Fruit fly (Drosophila melanogaster) whole organism, embryonic: ENCODE measurements around the gene CG9166.
A peak's percentile ranks its signal among the peaks of the same experiment; 100 is the strongest.

Experiments used
- CG11247 ChIP-seq: fragments of 200-800 bp; sonication (Bioruptor generic); IDR thresholded peaks from 2 replicates; pipeline ENCODE4 v1.3.6; 2022; ENCODE audit warnings: missing biosample characterization, missing genetic modification characterization
- CG12071 ChIP-seq: fragments of 200-800 bp; sonication (Bioruptor generic); optimal IDR thresholded peaks from 3 replicates; lab custom pipeline; 2018; ENCODE audit warnings: missing biosample characterization, mild to moderate bottlenecking, missing genetic modification characterization
- CG13296 ChIP-seq: fragments of 200-800 bp; sonication (Bioruptor generic); optimal IDR thresholded peaks from 3 replicates; lab custom pipeline; 2018; ENCODE audit warnings: missing biosample characterization, mild to moderate bottlenecking, missing genetic modification characterization
- CG14441 ChIP-seq: fragments of 200-800 bp; sonication (Bioruptor generic); IDR thresholded peaks from 2 replicates; pipeline ENCODE4 v1.3.6; 2022; ENCODE audit warnings: missing biosample characterization, missing genetic modification characterization
- CG15479 ChIP-seq: fragments of 200-800 bp; sonication (Bioruptor generic); optimal IDR thresholded peaks from 3 replicates; lab custom pipeline; 2019; ENCODE audit warnings: missing biosample characterization, mild to moderate bottlenecking, missing genetic modification characterization, moderate library complexity
- CG17385 ChIP-seq: fragments of 200-800 bp; sonication (Bioruptor generic); optimal IDR thresholded peaks from 3 replicates; lab custom pipeline; 2018; ENCODE audit warnings: missing biosample characterization, mild to moderate bottlenecking, missing genetic modification characterization
- CG17568 ChIP-seq: fragments of 200-800 bp; sonication (Bioruptor generic); optimal IDR thresholded peaks from 2 replicates; lab custom pipeline; 2018; ENCODE audit warnings: missing biosample characterization, mild to moderate bottlenecking, missing genetic modification characterization, moderate library complexity
- CG2889 ChIP-seq: fragments of 200-800 bp; sonication (Bioruptor generic); IDR thresholded peaks from 3 replicates; pipeline ENCODE4 v1.3.6; 2022; ENCODE audit warnings: missing biosample characterization, missing genetic modification characterization
- CG3065 ChIP-seq: fragments of 200-800 bp; sonication (Bioruptor generic); optimal IDR thresholded peaks from 2 replicates; lab custom pipeline; 2016; ENCODE audit warnings: missing biosample characterization, missing genetic modification characterization
- CG3281 ChIP-seq: fragments of 200-800 bp; sonication (Bioruptor generic); optimal IDR thresholded peaks from 3 replicates; lab custom pipeline; 2017; ENCODE audit warnings: missing biosample characterization, mild to moderate bottlenecking, missing genetic modification characterization
- CG34376 ChIP-seq: fragments of 200-800 bp; sonication (Bioruptor generic); optimal IDR thresholded peaks from 2 replicates; lab custom pipeline; 2018; ENCODE audit warnings: missing biosample characterization, mild to moderate bottlenecking, missing genetic modification characterization
- CG7745 ChIP-seq: fragments of 200-800 bp; sonication (Bioruptor generic); optimal IDR thresholded peaks from 2 replicates; lab custom pipeline; 2018; ENCODE audit warnings: missing biosample characterization, mild to moderate bottlenecking, missing genetic modification characterization, moderate library complexity
- CG8290 ChIP-seq, 3 experiments: fragments of 200-800 bp; sonication (Bioruptor generic); optimal IDR thresholded peaks; 2 replicates each; lab custom pipeline; 2016 to 2019; ENCODE audit warnings: missing biosample characterization in 3 of 3, missing genetic modification characterization in 3 of 3, mild to moderate bottlenecking in 2 of 3, moderate library complexity in 1 of 3
- CG8388 ChIP-seq: fragments of 200-800 bp; sonication (Bioruptor generic); optimal IDR thresholded peaks from 2 replicates; lab custom pipeline; 2019; ENCODE audit warnings: missing biosample characterization, mild to moderate bottlenecking, missing genetic modification characterization, moderate library complexity
- CG8924 ChIP-seq: fragments of 200-800 bp; optimal IDR thresholded peaks from 3 replicates; lab custom pipeline; 2019; ENCODE audit warnings: missing biosample characterization, mild to moderate bottlenecking, missing genetic modification characterization, moderate library complexity
- CG9215 ChIP-seq: fragments of 200-800 bp; sonication (Bioruptor generic); IDR thresholded peaks from 2 replicates; pipeline ENCODE4 v1.3.6; 2022; ENCODE audit warnings: missing biosample characterization, missing genetic modification characterization
- CoRest ChIP-seq: fragments of 200-800 bp; sonication (Bioruptor generic); optimal IDR thresholded peaks from 3 replicates; lab custom pipeline; 2018; ENCODE audit warnings: missing biosample characterization, mild to moderate bottlenecking, missing genetic modification characterization, moderate library complexity
- GATAe ChIP-seq: fragments of 200-800 bp; sonication (Bioruptor generic); conservative IDR thresholded peaks from 2 replicates; pipeline ENCODE4 v1.3.6; 2022; ENCODE audit warnings: missing biosample characterization, missing genetic modification characterization
- HmgZ ChIP-seq: fragments of 200-800 bp; sonication (Bioruptor generic); optimal IDR thresholded peaks from 2 replicates; lab custom pipeline; 2018; ENCODE audit warnings: missing biosample characterization, mild to moderate bottlenecking, missing genetic modification characterization
- NC2α ChIP-seq: fragments of 200-800 bp; sonication (Bioruptor generic); optimal IDR thresholded peaks from 2 replicates; lab custom pipeline; 2016; ENCODE audit warnings: missing biosample characterization, missing genetic modification characterization
- NC2β ChIP-seq: fragments of 200-800 bp; sonication (Bioruptor generic); optimal IDR thresholded peaks from 2 replicates; lab custom pipeline; 2016; ENCODE audit warnings: missing biosample characterization, missing genetic modification characterization
- Rfx ChIP-seq: fragments of 200-800 bp; sonication (Bioruptor generic); IDR thresholded peaks from 2 replicates; pipeline ENCODE4 v1.3.6; 2022; ENCODE audit warnings: missing biosample characterization, missing genetic modification characterization
- abd-A ChIP-seq: fragments of 200-800 bp; sonication (Bioruptor generic); optimal IDR thresholded peaks from 3 replicates; lab custom pipeline; 2019; ENCODE audit warnings: missing biosample characterization, mild to moderate bottlenecking, missing genetic modification characterization, moderate library complexity
- amos ChIP-seq: fragments of 200-800 bp; sonication (Bioruptor generic); IDR thresholded peaks from 2 replicates; pipeline ENCODE4 v1.3.6; 2022; ENCODE audit warnings: missing biosample characterization, missing genetic modification characterization; ENCODE audit not compliant: partially characterized antibody
- ash1 ChIP-seq: fragments of 200-800 bp; sonication (Bioruptor generic); optimal IDR thresholded peaks from 2 replicates; lab custom pipeline; 2018; ENCODE audit warnings: missing biosample characterization, mild to moderate bottlenecking, missing genetic modification characterization
- en ChIP-seq: fragments of 200-800 bp; sonication (Bioruptor generic); optimal IDR thresholded peaks from 2 replicates; lab custom pipeline; 2016; ENCODE audit warnings: missing biosample characterization, missing genetic modification characterization
- fd96Cb ChIP-seq: fragments of 200-800 bp; sonication (Bioruptor generic); optimal IDR thresholded peaks from 2 replicates; lab custom pipeline; 2018; ENCODE audit warnings: missing biosample characterization, mild to moderate bottlenecking, missing genetic modification characterization, moderate library complexity
- gem ChIP-seq: fragments of 200-800 bp; sonication (Bioruptor generic); optimal IDR thresholded peaks from 2 replicates; lab custom pipeline; 2019; ENCODE audit warnings: missing biosample characterization, mild to moderate bottlenecking, missing genetic modification characterization, moderate library complexity
- gro ChIP-seq: fragments of 200-800 bp; sonication (Bioruptor generic); optimal IDR thresholded peaks from 2 replicates; lab custom pipeline; 2016; ENCODE audit warnings: missing biosample characterization, missing genetic modification characterization
- hb ChIP-seq: fragments of 200-800 bp; sonication (Bioruptor generic); IDR thresholded peaks from 3 replicates; pipeline ENCODE4 v1.3.6; 2022; ENCODE audit warnings: missing biosample characterization, missing genetic modification characterization; ENCODE audit not compliant: partially characterized antibody
- jumu ChIP-seq: fragments of 200-800 bp; sonication (Bioruptor generic); optimal IDR thresholded peaks from 3 replicates; lab custom pipeline; 2016; ENCODE audit warnings: missing biosample characterization, missing genetic modification characterization
- knrl ChIP-seq: fragments of 200-800 bp; sonication (Bioruptor generic); IDR thresholded peaks from 3 replicates; pipeline ENCODE4 v1.3.6; 2022; ENCODE audit warnings: missing biosample characterization, missing genetic modification characterization; ENCODE audit not compliant: partially characterized antibody
- lilli ChIP-seq: fragments of 200-800 bp; sonication (Bioruptor generic); optimal IDR thresholded peaks from 3 replicates; lab custom pipeline; 2016; ENCODE audit warnings: missing biosample characterization, missing genetic modification characterization
- psq ChIP-seq: fragments of 200-800 bp; sonication (Bioruptor generic); optimal IDR thresholded peaks from 2 replicates; lab custom pipeline; 2017; ENCODE audit warnings: missing biosample characterization, missing genetic modification characterization
- ro ChIP-seq: fragments of 200-800 bp; sonication (Bioruptor generic); IDR thresholded peaks from 2 replicates; pipeline ENCODE4 v1.3.6; 2022; ENCODE audit warnings: missing biosample characterization, missing genetic modification characterization
- scrt ChIP-seq: fragments of 200-800 bp; sonication (Bioruptor generic); optimal IDR thresholded peaks from 2 replicates; lab custom pipeline; 2018; ENCODE audit warnings: missing biosample characterization, mild to moderate bottlenecking, missing genetic modification characterization, moderate library complexity
- slbo ChIP-seq: fragments of 200-800 bp; sonication (Bioruptor generic); IDR thresholded peaks from 2 replicates; pipeline ENCODE4 v1.3.6; 2022; ENCODE audit warnings: missing biosample characterization, missing genetic modification characterization
- tup ChIP-seq: fragments of 200-800 bp; sonication (Bioruptor generic); optimal IDR thresholded peaks from 2 replicates; lab custom pipeline; 2016; ENCODE audit warnings: missing biosample characterization, mild to moderate bottlenecking, missing genetic modification characterization, moderate library complexity

The CG9166 gene

DNA sequence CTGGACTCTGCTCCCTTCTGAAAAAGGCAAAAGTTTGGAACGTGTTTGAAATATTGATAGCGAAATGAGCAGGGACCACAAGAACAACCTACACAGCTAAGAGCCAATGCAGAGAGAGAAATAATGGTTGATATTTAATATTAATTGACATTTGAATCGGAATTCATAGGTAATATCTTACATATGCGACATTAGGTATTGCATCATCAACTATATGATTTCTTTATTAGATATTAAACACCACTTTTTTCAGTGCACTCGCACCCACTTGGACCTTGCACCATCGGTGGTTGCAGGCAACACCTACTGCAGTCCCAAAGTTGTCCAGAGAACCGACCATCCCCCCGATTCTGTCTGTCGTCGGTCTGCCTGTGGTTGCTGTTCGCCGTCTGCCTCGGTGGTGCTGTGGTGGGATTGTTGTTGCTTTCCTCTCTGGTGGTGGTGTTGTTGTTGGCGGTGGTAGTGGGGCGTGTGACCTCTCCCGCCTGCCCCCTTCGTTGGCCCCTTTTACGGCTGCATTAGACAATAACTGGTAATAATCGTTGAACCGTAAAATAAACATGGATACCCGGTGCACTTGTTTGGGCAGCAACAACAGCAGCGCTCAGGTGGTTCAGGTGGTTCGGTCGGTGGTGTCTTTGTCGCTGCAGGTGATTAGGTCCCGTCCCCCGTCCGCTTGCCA is 28.1 kb downstream of the CG9166 start (continued):
- TF ChIP-seq gem (tag; lab: Kevin White, UChicago) (peak; percentile 81), Rfx (GFP tag; lab: Robert Waterston, UW) (0 out of 2 replicates have a peak, but pooled peaks have one; percentile 9), scrt (peak; percentile 3), CG8290 (GFP tag; optimal IDR thresholded peaks at IDR 0.05; lab: Kevin White, UChicago) (no peak), CG8290 (tag; optimal IDR thresholded peaks at IDR 0.05; lab: Kevin White, UChicago) (peak in 1 of 2 experiments; percentile 76), gro (GFP tag; lab: Kevin White, UChicago) (no peak), CG13296 (no peak), CG9215 (GFP tag; lab: Robert Waterston, UW) (peak; percentile 23; the same call in 1 of the 2 replicates), CG17385 (peak; percentile 56), HmgZ (tag; lab: Kevin White, UChicago) (no peak), CG3065 (GFP tag; lab: Kevin White, UChicago) (no peak), CG12071 (GFP tag; lab: Kevin White, UChicago) (peak; percentile 14), CG3281 (GFP tag; lab: Kevin White, UChicago) (no peak), CG8924 (tag; lab: Kevin White, UChicago) (peak; percentile 75), CG15479 (no peak), CG14441 (GFP tag; lab: Robert Waterston, UW) (peak; percentile 54; the same call in 1 of the 2 replicates), ash1 (GFP tag; lab: Kevin White, UChicago) (no peak), GATAe (no peak), abd-A (tag; lab: Kevin White, UChicago) (no peak), CG2889 (GFP tag; lab: Robert Waterston, UW) (no peak), CoRest (tag; lab: Kevin White, UChicago) (peak; percentile 70), tup (GFP tag; lab: Kevin White, UChicago) (peak; percentile 3), CG11247 (GFP tag; lab: Robert Waterston, UW) (no peak; the same call in 1 of the 2 replicates), NC2β (GFP tag; lab: Kevin White, UChicago) (peak; percentile 48), lilli (GFP tag; lab: Kevin White, UChicago) (no peak), hb (GFP tag; lab: Robert Waterston, UW) (no peak), CG7745 (tag; lab: Kevin White, UChicago) (no peak), knrl (GFP tag; lab: Robert Waterston, UW) (no peak), amos (GFP tag; lab: Robert Waterston, UW) (no peak), CG8388 (GFP tag; lab: Kevin White, UChicago) (peak; percentile 77), en (GFP tag; lab: Kevin White, UChicago) (no peak), slbo (GFP tag; lab: Robert Waterston, UW) (peak; percentile 35), psq (GFP tag; lab: Kevin White, UChicago) (no peak), ro (GFP tag; lab: Robert Waterston, UW) (peak; percentile 51; the same call in 1 of the 2 replicates), CG17568 (no peak), NC2α (GFP tag; lab: Kevin White, UChicago) (no peak), CG34376 (GFP tag; lab: Kevin White, UChicago) (no peak), fd96Cb (peak; percentile 52), jumu (GFP tag; lab: Kevin White, UChicago) (no peak)
